Fruit fly (Drosophila melanogaster) whole organism, larva: ENCODE measurements around the gene CG12684.

Experiments
- noc ChIP-seq: fragments of 200-800 bp; sonication (Bioruptor generic); optimal IDR thresholded peaks from 3 replicates; lab custom pipeline; 2019; ENCODE audit warnings: missing biosample characterization, mild to moderate bottlenecking, missing genetic modification characterization, moderate library complexity

Gene CG12684

DNA sequence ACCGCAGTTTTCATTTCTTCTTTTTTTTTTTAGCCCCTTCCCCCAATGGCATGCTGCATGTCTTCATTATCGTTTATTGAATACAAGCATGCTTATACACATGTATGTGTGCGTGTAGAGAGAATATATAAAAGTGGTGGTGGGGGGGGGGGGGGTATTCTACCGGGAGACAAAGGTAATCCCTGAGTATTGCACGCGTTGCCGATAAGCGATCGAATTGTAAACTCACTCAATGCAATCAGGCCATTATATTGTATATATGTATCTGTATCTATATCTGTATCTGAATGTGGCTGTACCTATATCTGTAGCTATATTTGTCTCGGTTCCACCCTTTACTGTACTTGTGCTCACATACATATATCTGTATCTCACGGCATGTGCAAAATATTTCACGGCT is 20.5 kb upstream of the CG12684 start:
- TF ChIP-seq noc (tag; lab: Kevin White, UChicago), result no peak

DNA sequence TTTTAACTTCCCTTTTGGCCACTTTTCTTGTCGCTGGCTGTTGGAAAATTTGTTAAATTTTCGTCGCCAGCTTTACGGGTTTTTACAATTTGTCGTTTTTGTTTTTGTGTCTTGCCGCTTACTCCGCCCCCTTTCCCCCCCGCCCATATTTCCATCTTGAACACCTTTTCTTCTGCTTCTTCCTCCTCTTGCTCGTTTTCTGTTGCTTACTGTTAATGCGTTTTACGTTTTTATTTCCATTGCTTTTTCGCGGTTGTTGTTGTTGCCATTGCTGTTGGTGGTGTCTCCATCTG is 19.0 kb upstream of the CG12684 start:
- TF ChIP-seq noc (tag; lab: Kevin White, UChicago), result no peak

DNA sequence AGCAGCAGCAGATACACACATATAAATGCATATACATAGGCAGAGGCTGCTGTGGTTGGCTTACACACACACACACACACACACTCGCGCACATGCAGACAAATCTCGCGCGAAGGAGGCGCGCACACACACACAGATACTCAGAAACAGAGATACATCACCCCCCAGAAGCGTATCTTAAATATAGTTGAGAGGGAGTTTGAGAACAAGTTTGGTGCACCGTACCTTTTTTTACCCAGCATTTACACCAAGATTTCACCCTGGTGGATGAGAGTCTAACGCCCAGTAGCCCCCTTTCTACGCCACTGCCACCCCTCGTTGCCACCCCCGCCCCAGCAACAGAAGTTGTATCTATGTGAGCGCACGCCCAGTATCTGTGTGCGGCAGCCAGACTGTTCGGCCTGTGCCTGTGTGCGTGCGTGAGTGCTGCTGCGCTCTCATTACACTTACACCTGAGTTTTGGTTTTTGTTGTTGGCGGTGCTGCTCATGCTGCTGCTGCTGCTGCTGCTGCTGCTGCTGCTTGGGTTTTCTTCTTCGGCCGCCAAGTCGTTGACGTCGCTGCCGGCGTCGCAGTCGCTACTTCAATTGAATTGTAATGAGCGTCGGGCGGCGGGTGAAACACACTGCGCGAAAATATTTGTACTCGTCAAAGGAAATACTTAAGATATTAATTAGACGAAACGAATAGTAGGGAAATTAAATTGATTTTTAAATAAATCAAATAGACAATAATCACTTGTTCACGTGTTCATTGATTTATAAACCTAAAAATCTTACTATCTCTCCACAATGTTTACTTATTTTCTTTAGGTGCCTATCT is 18.4 kb upstream of the CG12684 start:
- no peak for TF ChIP-seq noc (tag; lab: Kevin White, UChicago)

DNA sequence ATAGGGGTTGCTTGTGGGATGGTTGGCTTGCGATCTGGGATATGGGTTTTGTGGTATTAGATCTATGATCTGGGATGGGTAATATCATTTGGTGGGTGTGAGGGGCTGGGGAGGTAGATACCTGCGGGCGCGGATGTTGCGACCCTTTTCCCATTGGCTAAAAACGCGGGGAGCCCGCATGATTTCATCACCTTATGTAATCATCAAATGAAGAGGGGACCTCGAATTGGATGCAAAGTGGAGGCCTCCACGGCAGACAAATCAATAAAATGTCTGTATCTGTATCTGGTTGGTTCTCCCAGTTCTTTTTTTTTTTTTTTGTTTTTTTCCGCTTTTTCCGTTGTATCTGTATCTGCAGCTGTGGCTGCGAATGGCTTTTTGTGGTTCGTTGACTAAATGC is 17.3 kb upstream of the CG12684 start:
- TF ChIP-seq noc (tag; lab: Kevin White, UChicago), result no peak

DNA sequence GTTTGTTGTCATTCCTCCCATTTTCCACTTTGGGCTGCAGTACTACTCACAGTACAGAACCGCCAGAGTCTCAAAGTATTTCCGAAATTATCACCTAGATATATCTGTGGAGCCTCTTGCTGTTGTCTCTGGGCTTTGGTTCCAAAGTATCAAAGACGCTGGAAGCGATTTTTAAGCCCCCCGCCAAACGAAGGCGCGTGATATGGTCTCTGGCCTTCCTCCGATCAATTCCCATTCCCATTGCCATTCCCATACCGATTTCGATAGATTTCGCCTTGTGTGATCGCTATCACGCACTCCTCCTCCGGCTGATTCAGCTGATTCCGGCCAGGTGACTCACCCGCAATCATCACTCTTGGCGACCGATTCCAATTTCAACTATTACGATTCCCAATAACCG is 15.9 kb upstream of the CG12684 start:
- TF ChIP-seq noc (tag; lab: Kevin White, UChicago), result peak; percentile 19

DNA sequence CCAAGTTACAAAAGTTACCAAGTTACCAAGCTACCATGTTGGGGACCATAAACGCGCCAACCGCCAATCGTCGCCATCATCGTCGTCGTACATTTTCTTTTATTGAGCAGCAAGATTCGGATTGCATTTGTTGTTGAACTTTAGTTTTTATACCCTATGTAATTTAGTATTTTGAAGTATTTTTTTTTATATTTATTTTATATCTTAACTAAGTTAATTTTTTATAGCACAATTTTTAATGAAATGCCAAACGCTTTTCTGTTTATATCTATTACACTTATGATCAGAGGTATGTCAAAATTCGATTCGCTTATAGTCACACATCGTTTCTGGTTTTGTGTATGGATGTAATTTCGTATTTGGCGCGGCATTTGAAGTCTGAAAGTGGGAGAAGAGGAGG is 10.7 kb upstream of the CG12684 start:
- TF ChIP-seq noc (tag; lab: Kevin White, UChicago), result no peak

DNA sequence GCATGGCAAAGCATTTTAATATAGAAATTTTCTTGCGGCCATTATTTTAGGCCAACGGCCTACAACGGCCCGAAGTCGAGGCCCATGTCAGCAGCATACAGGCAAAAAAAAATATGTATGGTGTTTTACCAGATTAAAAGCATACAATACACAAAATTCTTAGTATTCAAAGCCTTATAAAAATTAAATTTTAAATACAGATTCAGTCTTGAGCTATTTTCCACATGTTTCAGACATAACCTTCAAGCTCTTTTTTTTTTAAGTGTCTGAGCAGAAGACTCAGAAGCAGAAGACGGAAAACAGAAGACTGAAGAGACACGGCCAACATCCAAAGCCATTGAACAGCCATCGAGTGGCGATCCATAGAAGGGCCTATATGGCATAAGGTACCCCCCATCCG is 10.0 kb upstream of the CG12684 start:
- TF ChIP-seq noc (tag; lab: Kevin White, UChicago), result no peak

DNA sequence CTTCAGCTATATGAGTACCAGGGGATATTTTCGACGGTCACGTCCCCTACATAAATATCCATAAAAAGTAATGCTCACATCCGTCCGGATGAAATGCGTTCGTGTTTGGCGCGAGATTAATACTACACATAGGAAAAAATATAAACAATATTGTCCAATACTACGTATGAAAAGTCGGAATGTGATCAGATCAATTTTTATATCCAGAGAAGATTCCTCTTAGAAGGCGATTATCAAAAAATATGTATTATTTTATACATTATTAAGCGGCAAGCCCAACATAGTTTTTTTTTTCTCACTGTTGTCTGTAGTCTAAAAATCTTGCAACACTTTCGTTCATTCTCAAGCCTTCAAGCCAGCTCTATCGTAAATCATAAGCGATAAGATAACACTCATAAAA is 2.2 kb upstream of the CG12684 start:
- no peak for TF ChIP-seq noc (tag; lab: Kevin White, UChicago)

DNA sequence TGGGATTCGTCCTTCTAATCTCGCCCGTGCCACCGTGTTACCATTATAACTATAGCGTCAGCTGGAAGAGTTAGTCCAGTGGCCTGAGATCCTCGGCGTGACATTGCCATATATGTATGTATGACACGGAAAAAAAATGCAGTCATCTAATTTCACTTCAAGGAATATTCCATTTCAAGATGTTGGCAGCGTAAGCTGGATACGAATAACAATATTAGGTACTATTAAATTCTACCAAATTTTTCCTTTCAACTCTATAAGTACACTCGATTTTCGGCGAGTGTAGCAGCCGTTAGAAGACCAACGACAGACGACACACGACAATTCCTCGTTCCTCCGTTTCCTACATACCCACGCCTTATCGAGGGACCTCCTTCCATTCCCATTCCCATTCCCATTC is 6.8 kb downstream of the CG12684 start:
- no peak for TF ChIP-seq noc (tag; lab: Kevin White, UChicago)

DNA sequence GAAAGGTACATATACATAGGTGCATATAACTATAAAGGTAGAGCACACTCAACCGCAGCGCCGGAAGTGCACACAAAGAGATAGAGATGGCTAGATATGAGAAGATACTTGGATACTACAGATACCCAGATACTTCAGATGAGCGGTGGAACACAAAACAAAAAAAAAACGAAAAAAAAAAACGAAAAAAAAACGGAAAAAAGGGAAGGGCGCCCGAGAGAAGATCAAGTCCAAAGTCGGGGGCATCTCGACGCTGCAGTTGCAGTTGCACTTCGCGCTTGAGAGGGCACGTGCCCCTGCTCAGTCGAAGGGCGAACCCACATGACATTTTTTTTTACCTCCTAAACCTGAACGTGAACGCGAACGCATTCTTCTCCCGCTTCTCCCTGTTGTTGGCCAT is 7.7 kb downstream of the CG12684 start:
- TF ChIP-seq noc (tag; lab: Kevin White, UChicago), result no peak

DNA sequence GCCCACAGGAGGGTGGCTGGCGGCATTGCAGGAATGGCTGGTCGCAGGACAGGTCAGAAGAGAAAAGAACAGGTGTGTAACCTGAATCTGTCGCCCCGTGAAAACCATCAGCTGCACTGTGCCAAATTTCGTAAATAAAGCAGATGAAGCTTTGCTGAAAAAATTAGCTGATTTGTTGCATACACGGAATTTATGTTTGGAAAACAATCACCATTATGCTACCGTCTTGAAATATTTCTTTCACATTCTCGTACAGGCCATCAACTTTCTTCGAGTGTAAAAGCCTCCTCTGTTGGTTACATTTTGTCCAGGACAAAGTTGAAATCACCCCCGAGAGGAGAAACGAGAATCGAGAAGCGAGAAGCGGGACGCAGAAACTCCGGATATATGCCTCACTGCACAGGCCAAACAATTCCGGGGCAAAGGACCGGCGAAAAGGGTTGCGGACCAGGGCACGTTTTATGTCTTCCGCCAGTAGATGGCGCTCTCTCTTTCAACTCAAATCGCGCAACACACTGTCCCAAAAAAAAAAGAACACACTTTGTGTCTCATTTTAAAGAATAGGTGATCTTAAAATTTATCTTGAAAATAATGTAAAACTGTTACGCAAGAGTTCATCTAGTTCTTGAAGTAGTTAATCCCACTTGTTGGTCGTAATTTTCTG is 11.4 kb downstream of the CG12684 start:
- no peak for TF ChIP-seq noc (tag; lab: Kevin White, UChicago)

DNA sequence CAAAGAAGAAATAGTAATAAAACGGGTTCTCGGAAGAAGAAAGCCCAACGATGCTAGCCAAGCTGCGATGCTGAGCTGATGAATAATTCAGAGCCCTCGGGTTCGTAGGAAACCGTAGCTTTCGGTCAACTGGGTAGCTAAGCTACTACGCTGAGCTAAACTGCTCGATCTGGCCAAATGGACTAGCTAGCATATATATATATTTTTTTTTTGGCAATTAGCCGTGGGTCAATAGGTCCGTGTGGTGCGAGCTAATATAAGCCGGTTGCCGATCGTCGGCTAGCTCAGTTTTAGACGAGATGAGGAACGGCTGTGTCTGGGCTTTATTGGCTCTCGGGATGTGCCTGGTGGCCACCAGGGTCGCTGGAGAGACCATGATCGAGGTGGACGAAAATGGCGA is 14.0 kb downstream of the CG12684 start, which contains the start of gene CG3546:
TSS of gene CG3546 (plus strand) at position 301 of the 400 bp plus-strand sequence.
- TF ChIP-seq noc (tag; lab: Kevin White, UChicago), result no peak

DNA sequence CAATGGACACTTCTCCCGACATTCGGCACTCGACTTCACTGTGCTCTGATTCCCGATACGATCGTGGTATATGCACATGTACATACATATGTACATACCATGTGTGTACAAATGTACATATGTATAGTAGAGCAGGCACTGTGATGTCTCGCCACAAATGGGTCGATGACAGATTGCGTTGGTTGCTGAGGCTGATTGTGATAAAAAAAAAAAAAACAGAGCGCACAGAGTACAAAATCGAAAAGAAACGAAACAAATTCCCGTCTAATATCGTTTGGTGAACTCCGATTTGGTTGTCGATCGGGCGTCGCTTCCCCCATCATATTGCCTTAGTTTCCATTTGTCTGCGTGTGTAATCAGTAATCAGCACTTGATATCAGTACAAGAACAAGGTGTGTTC is 15.9 kb downstream of the CG12684 start:
- no peak for TF ChIP-seq noc (tag; lab: Kevin White, UChicago)

DNA sequence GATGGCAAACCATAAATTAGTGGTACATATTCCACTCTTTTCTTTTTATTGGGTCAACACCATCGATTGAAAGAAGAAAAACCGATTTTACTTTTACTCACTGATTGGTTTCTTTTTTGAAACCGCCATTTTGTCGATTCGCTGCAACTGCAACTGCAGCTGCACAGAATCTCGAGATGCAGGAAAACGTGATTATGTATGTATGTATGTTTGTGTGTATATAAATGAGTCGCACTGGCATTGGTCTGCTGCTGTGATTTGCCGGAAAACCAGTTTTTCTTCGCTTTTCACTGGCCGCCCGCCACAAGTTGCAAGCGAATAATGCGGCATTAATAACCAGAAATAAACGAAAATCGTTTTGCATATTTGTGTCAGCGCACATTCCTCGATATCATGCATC is 17.0 kb downstream of the CG12684 start:
- TF ChIP-seq noc (tag; lab: Kevin White, UChicago), result no peak

DNA sequence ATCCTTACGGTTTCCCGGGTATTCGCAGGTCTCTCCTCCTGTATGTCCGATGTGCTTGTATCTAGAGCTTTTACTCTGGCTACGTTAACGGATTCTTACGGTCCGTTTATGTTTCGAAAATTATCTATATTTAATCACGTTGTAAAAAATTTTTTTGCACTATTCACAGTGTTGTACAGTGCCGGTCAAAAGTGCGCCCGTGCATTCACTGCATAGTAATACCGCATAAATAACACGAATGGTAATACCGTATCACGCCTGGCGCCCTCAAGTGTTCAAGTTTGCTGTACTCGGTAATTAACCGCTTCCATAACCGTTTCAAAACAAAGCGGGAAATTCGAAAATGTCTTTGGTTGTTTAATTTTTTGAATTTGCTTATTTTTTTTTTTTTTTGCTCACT is 17.7 kb downstream of the CG12684 start, which contains the start of gene CG11444:
TSS of gene CG11444 (minus strand) at position 400 of the 400 bp plus-strand sequence.
- peak; percentile 26 for TF ChIP-seq noc (tag; lab: Kevin White, UChicago)

DNA sequence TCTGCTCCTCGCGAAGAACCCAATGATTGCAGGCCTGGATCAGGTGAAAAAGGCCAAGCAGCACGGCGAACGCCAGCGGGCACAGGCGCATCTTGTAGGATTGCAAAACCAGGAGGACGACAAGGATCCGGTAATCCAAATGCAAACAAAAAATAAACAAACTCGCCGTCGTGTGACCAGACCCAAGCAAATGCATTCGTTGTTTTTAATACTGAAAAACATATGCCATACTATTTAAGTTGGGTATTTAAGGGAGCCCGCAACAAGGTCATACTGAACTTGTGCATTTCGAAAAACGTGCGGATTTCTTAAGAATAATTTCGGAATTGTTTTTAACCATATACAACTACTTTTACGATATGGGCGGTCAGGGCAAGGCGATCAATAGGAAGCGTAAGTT is 20.0 kb downstream of the CG12684 start, which contains the start of the genes CG11436 and CG3527:
TSS of gene CG11436 (minus strand) at position 162 of the 400 bp plus-strand sequence.
TSS of gene CG3527 (plus strand) at position 257 of the 400 bp plus-strand sequence.
- no peak for TF ChIP-seq noc (tag; lab: Kevin White, UChicago)

DNA sequence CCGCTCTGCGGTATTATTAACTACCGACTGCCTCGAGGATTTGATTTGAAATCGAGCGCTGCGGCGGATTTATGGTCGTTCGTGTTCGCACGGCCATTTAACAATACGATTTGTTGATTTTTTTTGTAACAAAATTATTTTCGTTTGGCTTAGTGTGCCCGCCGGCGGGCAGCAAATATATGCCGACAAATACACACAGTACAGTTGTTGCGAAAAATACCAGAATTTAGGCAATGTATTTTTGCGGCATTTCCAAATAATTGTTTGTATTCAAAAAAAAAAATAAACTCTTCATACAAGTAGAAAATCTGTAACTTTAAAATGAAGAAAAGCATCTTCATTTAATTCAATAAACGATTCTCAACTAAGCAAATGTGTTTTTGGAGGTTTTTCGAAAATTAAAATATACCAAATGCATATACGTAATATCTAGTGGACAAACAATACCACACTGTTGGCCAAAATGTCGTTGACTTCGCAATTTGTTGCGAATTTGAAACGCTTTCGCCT is 23.1 kb downstream of the CG12684 start, which contains the start of the genes Usf and CG15912:
TSS of gene Usf (minus strand) at position 184 of the 510 bp plus-strand sequence.
TSS of gene CG15912 (plus strand) at position 460 of the 510 bp plus-strand sequence.
- TF ChIP-seq noc (tag; lab: Kevin White, UChicago), result no peak
